Worm (Caenorhabditis elegans) whole organism, L2 larva: Measurements from ENCODE around the gene luc-7L3.

Experiments used
- F13H6.1 ChIP-seq: sonication (generic microtip); optimal IDR thresholded peaks from 2 replicates; lab custom pipeline; 2016; ENCODE audit warnings: missing genetic modification characterization, missing compliant biosample characterization
- R02D3.7 ChIP-seq: fragments of 150-350 bp; optimal IDR thresholded peaks from 2 replicates; lab custom pipeline; 2014; ENCODE audit warnings: missing biosample characterization, missing genetic modification characterization
- Y55F3AM.14 ChIP-seq: fragments of 200-800 bp; sonication (Bioruptor generic); optimal IDR thresholded peaks from 2 replicates; lab custom pipeline; 2018; ENCODE audit warnings: mild to moderate bottlenecking, missing genetic modification characterization, missing compliant biosample characterization
- ZK546.5 ChIP-seq: sonication (generic microtip); optimal IDR thresholded peaks from 2 replicates; lab custom pipeline; 2017; ENCODE audit warnings: missing biosample characterization, missing genetic modification characterization
- alr-1 ChIP-seq: fragments of 150-350 bp; optimal IDR thresholded peaks from 2 replicates; lab custom pipeline; 2014; ENCODE audit warnings: missing biosample characterization, missing genetic modification characterization
- ama-1 ChIP-seq: fragments of 150-350 bp; optimal IDR thresholded peaks from 2 replicates; lab custom pipeline; 2018; ENCODE audit warnings: inconsistent platforms
- blmp-1 ChIP-seq: sonication (generic microtip); optimal IDR thresholded peaks from 2 replicates; lab custom pipeline; 2017; ENCODE audit warnings: missing genetic modification characterization, mild to moderate bottlenecking, missing compliant biosample characterization, antibody characterized with exemption, moderate library complexity; ENCODE audit not compliant: insufficient read depth
- ceh-82 ChIP-seq: fragments of 150-350 bp; optimal IDR thresholded peaks from 2 replicates; lab custom pipeline; 2014; ENCODE audit warnings: missing biosample characterization, missing genetic modification characterization
- dmd-4 ChIP-seq: sonication (generic microtip); optimal IDR thresholded peaks from 2 replicates; lab custom pipeline; 2017; ENCODE audit warnings: missing biosample characterization, missing genetic modification characterization
- egl-27 ChIP-seq: sonication (generic microtip); optimal IDR thresholded peaks from 3 replicates; lab custom pipeline; 2017; ENCODE audit warnings: missing biosample characterization, missing genetic modification reagents, missing genetic modification characterization
- elt-1 ChIP-seq: fragments of 150-350 bp; optimal IDR thresholded peaks from 2 replicates; lab custom pipeline; 2014; ENCODE audit warnings: missing biosample characterization, missing genetic modification characterization
- elt-3 ChIP-seq: sonication (generic microtip); optimal IDR thresholded peaks from 2 replicates; lab custom pipeline; 2017; ENCODE audit warnings: missing biosample characterization, missing genetic modification characterization
- fos-1 ChIP-seq: fragments of 150-350 bp; optimal IDR thresholded peaks from 2 replicates; lab custom pipeline; 2014; ENCODE audit warnings: missing biosample characterization, missing genetic modification characterization
- gmeb-1 ChIP-seq: fragments of 150-350 bp; optimal IDR thresholded peaks from 2 replicates; lab custom pipeline; 2014; ENCODE audit warnings: missing biosample characterization, missing genetic modification characterization
- lin-13 ChIP-seq: fragments of 150-350 bp; optimal IDR thresholded peaks from 2 replicates; lab custom pipeline; 2014; ENCODE audit warnings: missing biosample characterization, missing genetic modification reagents, missing genetic modification characterization
- lin-39 ChIP-seq: fragments of 150-350 bp; optimal IDR thresholded peaks from 2 replicates; lab custom pipeline; 2014; ENCODE audit warnings: missing biosample characterization, missing genetic modification reagents, missing genetic modification characterization
- lsy-2 ChIP-seq, 2 experiments: fragments of 150-350 bp in 1 of 2; sonication (generic microtip) in 1 of 2; optimal IDR thresholded peaks; 2 replicates each; lab custom pipeline; 2014 to 2017; ENCODE audit warnings: missing biosample characterization in 2 of 2, missing genetic modification characterization in 2 of 2
- mab-5 ChIP-seq: fragments of 150-350 bp; optimal IDR thresholded peaks from 2 replicates; lab custom pipeline; 2014; ENCODE audit warnings: missing biosample characterization, missing genetic modification characterization
- mdl-1 ChIP-seq, 2 experiments: fragments of 150-350 bp in 1 of 2; sonication (generic microtip) in 1 of 2; optimal IDR thresholded peaks; 2 replicates each; lab custom pipeline; 2017; ENCODE audit warnings: missing biosample characterization in 2 of 2, missing genetic modification characterization in 2 of 2
- nhr-10 ChIP-seq: sonication (generic microtip); optimal IDR thresholded peaks from 2 replicates; lab custom pipeline; 2017; ENCODE audit warnings: missing biosample characterization, missing genetic modification characterization
- nhr-11 ChIP-seq: fragments of 150-350 bp; optimal IDR thresholded peaks from 2 replicates; lab custom pipeline; 2014; ENCODE audit warnings: missing biosample characterization, missing genetic modification characterization
- nhr-129 ChIP-seq: fragments of 150-350 bp; optimal IDR thresholded peaks from 2 replicates; lab custom pipeline; 2014; ENCODE audit warnings: missing biosample characterization, missing genetic modification characterization
- nhr-21 ChIP-seq: fragments of 150-350 bp; optimal IDR thresholded peaks from 2 replicates; lab custom pipeline; 2014; ENCODE audit warnings: missing biosample characterization, missing genetic modification characterization
- nhr-23 ChIP-seq: fragments of 150-350 bp; optimal IDR thresholded peaks from 2 replicates; lab custom pipeline; 2014; ENCODE audit warnings: missing biosample characterization, missing genetic modification reagents, missing genetic modification characterization
- nhr-237 ChIP-seq: fragments of 150-350 bp; optimal IDR thresholded peaks from 2 replicates; lab custom pipeline; 2014; ENCODE audit warnings: missing biosample characterization, missing genetic modification characterization
- nhr-25 ChIP-seq: fragments of 150-350 bp; sonication (generic microtip); optimal IDR thresholded peaks from 3 replicates; lab custom pipeline; 2014; ENCODE audit warnings: missing biosample characterization, missing genetic modification characterization
- nhr-77 ChIP-seq: fragments of 150-350 bp; optimal IDR thresholded peaks from 2 replicates; lab custom pipeline; 2014; ENCODE audit warnings: missing biosample characterization, missing genetic modification characterization
- peb-1 ChIP-seq: fragments of 150-350 bp; optimal IDR thresholded peaks from 2 replicates; lab custom pipeline; 2014; ENCODE audit warnings: missing biosample characterization, missing genetic modification characterization
- sem-4 ChIP-seq: fragments of 150-350 bp; optimal IDR thresholded peaks from 2 replicates; lab custom pipeline; 2014; ENCODE audit warnings: missing biosample characterization, missing genetic modification reagents, missing genetic modification characterization
- skn-1 ChIP-seq: sonication (generic microtip); optimal IDR thresholded peaks from 2 replicates; lab custom pipeline; 2017; ENCODE audit warnings: missing biosample characterization, missing genetic modification characterization
- snpc-4 ChIP-seq: fragments of 150-350 bp; optimal IDR thresholded peaks from 2 replicates; lab custom pipeline; 2014; ENCODE audit warnings: missing biosample characterization, missing genetic modification characterization
- unc-39 ChIP-seq: fragments of 150-350 bp; optimal IDR thresholded peaks from 2 replicates; lab custom pipeline; 2014; ENCODE audit warnings: missing biosample characterization, missing genetic modification characterization
- unc-55 ChIP-seq: fragments of 150-350 bp; sonication (generic microtip); optimal IDR thresholded peaks from 3 replicates; lab custom pipeline; 2014; ENCODE audit warnings: missing biosample characterization, missing genetic modification reagents, missing genetic modification characterization
- unc-62 ChIP-seq: fragments of 150-350 bp; optimal IDR thresholded peaks from 2 replicates; lab custom pipeline; 2014; ENCODE audit warnings: missing biosample characterization, missing genetic modification reagents, missing genetic modification characterization
- zag-1 ChIP-seq: fragments of 150-350 bp; optimal IDR thresholded peaks from 2 replicates; lab custom pipeline; 2014; ENCODE audit warnings: missing biosample characterization, missing genetic modification characterization
- ztf-1 ChIP-seq: fragments of 200-800 bp; sonication (Bioruptor generic); conservative IDR thresholded peaks from 2 replicates; pipeline ENCODE4 v1.3.6; 2022; ENCODE audit warnings: missing genetic modification characterization, missing compliant biosample characterization
- ztf-11 ChIP-seq: sonication (generic microtip); optimal IDR thresholded peaks from 2 replicates; lab custom pipeline; 2017; ENCODE audit warnings: missing biosample characterization, missing genetic modification characterization
- ztf-4 ChIP-seq: fragments of 150-350 bp; optimal IDR thresholded peaks from 2 replicates; lab custom pipeline; 2014; ENCODE audit warnings: missing biosample characterization, missing genetic modification characterization

luc-7L3 gene

ce11 chrII:108865-109264 is 11.0 kb upstream of the luc-7L3 start, which contains the start of gene C50D2.2:
Gene C50D2.2 (plus strand): TSS chrII:109165.
- TF ChIP-seq nhr-11 (tag; lab: Kevin White, UChicago) (no peak), ceh-82 (no peak), ztf-1 (no peak), nhr-10 (tag; lab: Kevin White, UChicago) (no peak), mab-5 (tag; lab: Kevin White, UChicago) (no peak), zag-1 (tag; lab: Kevin White, UChicago) (no peak), fos-1 (tag; lab: Kevin White, UChicago) (no peak), lin-13 (GFP tag; lab: Kevin White, UChicago) (no peak), F13H6.1 (tag; lab: Kevin White, UChicago) (no peak), egl-27 (no peak), lsy-2 (tag; optimal IDR thresholded peaks at IDR 0.05; lab: Kevin White, UChicago) (no peak), nhr-25 (tag; lab: Kevin White, UChicago) (no peak), mdl-1 (tag; optimal IDR thresholded peaks at IDR 0.05; lab: Kevin White, UChicago) (no peak), R02D3.7 (no peak)

- no peak for TF ChIP-seq ztf-11 (tag; lab: Kevin White, UChicago)
- no peak for TF ChIP-seq ama-1 (lab: Kevin White, UChicago)
- TF ChIP-seq R02D3.7, result no peak
- TF ChIP-seq F13H6.1 (tag; lab: Kevin White, UChicago), result no peak
- TF ChIP-seq gmeb-1 (tag; lab: Kevin White, UChicago), result no peak
- no peak for TF ChIP-seq mdl-1 (tag; optimal IDR thresholded peaks at IDR 0.05; lab: Kevin White, UChicago)
- TF ChIP-seq unc-62, result no peak
- TF ChIP-seq unc-55, result no peak
- no peak for TF ChIP-seq nhr-10 (tag; lab: Kevin White, UChicago)
- TF ChIP-seq Y55F3AM.14, result no peak
Measured at ce11 chrII:107703-108102, 9.9 kb upstream of the luc-7L3 start.

ce11 chrII:105889-106288 is 8.1 kb upstream of the luc-7L3 start, which contains the start of gene txt-1:
Gene txt-1 (plus strand): TSS chrII:106189.
- no peak for TF ChIP-seq elt-3 (tag; lab: Kevin White, UChicago)
- no peak for TF ChIP-seq lsy-2 (tag; optimal IDR thresholded peaks at IDR 0.05; lab: Kevin White, UChicago)
- no peak for TF ChIP-seq ztf-4 (tag; lab: Kevin White, UChicago)
- no peak for TF ChIP-seq egl-27
- TF ChIP-seq skn-1 (tag; lab: Kevin White, UChicago), result no peak

- TF ChIP-seq nhr-77, result no peak
- TF ChIP-seq fos-1 (tag; lab: Kevin White, UChicago), result no peak
- TF ChIP-seq snpc-4 (tag; lab: Kevin White, UChicago), result no peak
- no peak for TF ChIP-seq ama-1 (lab: Kevin White, UChicago)
- TF ChIP-seq mdl-1 (tag; optimal IDR thresholded peaks at IDR 0.05; lab: Kevin White, UChicago), result no peak
- no peak for TF ChIP-seq lin-13 (GFP tag; lab: Kevin White, UChicago)
- no peak for TF ChIP-seq peb-1 (tag; lab: Kevin White, UChicago)
- TF ChIP-seq R02D3.7, result no peak
- TF ChIP-seq lin-39 (tag; lab: Kevin White, UChicago), result no peak
- no peak for TF ChIP-seq blmp-1
- TF ChIP-seq dmd-4 (tag; lab: Kevin White, UChicago), result no peak
- TF ChIP-seq ztf-11 (tag; lab: Kevin White, UChicago), result no peak
- TF ChIP-seq nhr-23 (tag; lab: Kevin White, UChicago), result no peak
- TF ChIP-seq sem-4 (tag; lab: Kevin White, UChicago), result no peak
- no peak for TF ChIP-seq nhr-21 (tag; lab: Kevin White, UChicago)
Measured at ce11 chrII:105327-105882, 7.6 kb upstream of the luc-7L3 start.

- TF ChIP-seq blmp-1, result no peak
- no peak for TF ChIP-seq alr-1
- no peak for TF ChIP-seq elt-1
- no peak for TF ChIP-seq elt-3 (tag; lab: Kevin White, UChicago)
- no peak for TF ChIP-seq unc-55
- no peak for TF ChIP-seq ZK546.5
- no peak for TF ChIP-seq snpc-4 (tag; lab: Kevin White, UChicago)
- no peak for TF ChIP-seq nhr-129
- no peak for TF ChIP-seq fos-1 (tag; lab: Kevin White, UChicago)
- TF ChIP-seq nhr-25 (tag; lab: Kevin White, UChicago), result no peak
- no peak for TF ChIP-seq unc-39 (tag; lab: Kevin White, UChicago)
- TF ChIP-seq nhr-11 (tag; lab: Kevin White, UChicago), result no peak
- no peak for TF ChIP-seq mab-5 (tag; lab: Kevin White, UChicago)
- no peak for TF ChIP-seq nhr-237 (tag; lab: Kevin White, UChicago)
Measured at ce11 chrII:104234-104633, 6.4 kb upstream of the luc-7L3 start, which contains the start of gene col-68. Gene col-68 (plus strand): TSS chrII:104534.
